Worm (Caenorhabditis elegans): ENCODE results near the gene pax-1.

pax-1 gene

ce11 chrV:8230056-8230455, 5.3 kb downstream of the pax-1 start (continued):
- TF ChIP-seq snpc-1.3 (tag; optimal IDR thresholded peaks at IDR 0.05; ENCODE audit: insufficient read depth) (no peak), dox-1 (GFP tag; IDR thresholded peaks at IDR 0.05) (peak; percentile 62; the same call in 1 of the 2 replicates), lsl-1 (GFP tag; optimal IDR thresholded peaks at IDR 0.05) (peak; percentile 0), snpc-4 (GFP tag; optimal IDR thresholded peaks at IDR 0.05) (peak; percentile 41), snpc-4 (tag; optimal IDR thresholded peaks at IDR 0.05) (peak; percentile 68 to 92 (median 80)), mxl-1 (tag; optimal IDR thresholded peaks at IDR 0.05) (no peak), snpc-1.1 (tag; optimal IDR thresholded peaks at IDR 0.05; ENCODE audit: insufficient read depth) (peak; percentile 53)

- TF ChIP-seq nhr-90 (tag; optimal IDR thresholded peaks at IDR 0.05): peak; percentile 66
- TF ChIP-seq ztf-26 (tag; optimal IDR thresholded peaks at IDR 0.05): no peak
- peak; percentile 58; the same call in 1 of the 2 replicates for TF ChIP-seq ceh-40 (GFP tag; IDR thresholded peaks at IDR 0.05)
- TF ChIP-seq F22D6.2 (tag; optimal IDR thresholded peaks at IDR 0.05): no peak
- no peak; the same call in 1 of the 2 replicates for TF ChIP-seq madf-6 (GFP tag; IDR thresholded peaks at IDR 0.05)
- no peak for TF ChIP-seq ztf-28 (GFP tag; IDR thresholded peaks at IDR 0.05)
- 0 out of 2 replicates have a peak, but pooled peaks have one; percentile 36 for TF ChIP-seq Y56A3A.18 (GFP tag; IDR thresholded peaks at IDR 0.05)
- peak; percentile 38; the same call in 1 of the 2 replicates for TF ChIP-seq rcor-1 (GFP tag; IDR thresholded peaks at IDR 0.05)
- no peak for TF ChIP-seq rec-8 (tag; optimal IDR thresholded peaks at IDR 0.05)
- no peak for TF ChIP-seq mcd-1 (GFP tag; IDR thresholded peaks at IDR 0.05)
- no peak for TF ChIP-seq bed-2 (GFP tag; IDR thresholded peaks at IDR 0.05)
- TF ChIP-seq egl-18 (GFP tag; IDR thresholded peaks at IDR 0.05): 0 out of 2 replicates have a peak, but pooled peaks have one; percentile 14
- peak; percentile 77 for TF ChIP-seq B0261.1 (tag; optimal IDR thresholded peaks at IDR 0.05)
- no peak for TF ChIP-seq tbx-9 (tag; optimal IDR thresholded peaks at IDR 0.05; ENCODE audit: borderline replicate concordance)
- TF ChIP-seq madf-3 (GFP tag; IDR thresholded peaks at IDR 0.05): 0 out of 2 replicates have a peak, but pooled peaks have one; percentile 20
- no peak for TF ChIP-seq egl-44 (GFP tag; IDR thresholded peaks at IDR 0.05)
- TF ChIP-seq F55B11.4 (tag; optimal IDR thresholded peaks at IDR 0.05; ENCODE audit: borderline replicate concordance, insufficient read depth): no peak
- peak; percentile 61 for TF ChIP-seq snpc-4 (GFP tag; optimal IDR thresholded peaks at IDR 0.05)
- peak in 3 of 4 experiments; percentile 73 to 91 (median 76) for TF ChIP-seq snpc-4 (tag; optimal IDR thresholded peaks at IDR 0.05)
- peak; percentile 63 for TF ChIP-seq die-1 (tag; optimal IDR thresholded peaks at IDR 0.05)
- TF ChIP-seq lin-54 (GFP tag; optimal IDR thresholded peaks at IDR 0.05): no peak
- no peak for TF ChIP-seq Y79H2A.3 (GFP tag; conservative IDR thresholded peaks at IDR 0.05)
- TF ChIP-seq him-1 (tag; optimal IDR thresholded peaks at IDR 0.05): peak; percentile 76
- no peak for TF ChIP-seq sea-2 (GFP tag; IDR thresholded peaks at IDR 0.05)
- TF ChIP-seq ceh-100 (GFP tag; IDR thresholded peaks at IDR 0.05): 0 out of 2 replicates have a peak, but pooled peaks have one; percentile 42
- no peak for TF ChIP-seq repo-1 (tag; optimal IDR thresholded peaks at IDR 0.05)
- no peak for TF ChIP-seq let-526 (GFP tag; IDR thresholded peaks at IDR 0.05)
- peak; percentile 14 for TF ChIP-seq snpc-1.1 (tag; optimal IDR thresholded peaks at IDR 0.05; ENCODE audit: insufficient read depth)
- TF ChIP-seq tbp1 (GFP tag; optimal IDR thresholded peaks at IDR 0.05): peak; percentile 87
- TF ChIP-seq ccch-3 (GFP tag; optimal IDR thresholded peaks at IDR 0.05): no peak
- no peak for TF ChIP-seq lsy-27 (tag; optimal IDR thresholded peaks at IDR 0.05; ENCODE audit: borderline replicate concordance, insufficient read depth)
- TF ChIP-seq ztf-3 (GFP tag; optimal IDR thresholded peaks at IDR 0.05): no peak
- TF ChIP-seq nhr-27 (tag; optimal IDR thresholded peaks at IDR 0.05): no peak
- TF ChIP-seq aptf-3 (GFP tag; IDR thresholded peaks at IDR 0.05): no peak
- TF ChIP-seq F37B4.10 (GFP tag; IDR thresholded peaks at IDR 0.05): no peak
- TF ChIP-seq let-607 (tag; optimal IDR thresholded peaks at IDR 0.05): peak in 1 of 2 experiments; percentile 38
- TF ChIP-seq nfyb-1 (GFP tag; IDR thresholded peaks at IDR 0.05): peak; percentile 72; the same call in 1 of the 2 replicates
- TF ChIP-seq ceh-27 (GFP tag; optimal IDR thresholded peaks at IDR 0.05): peak; percentile 38
- TF ChIP-seq pbrm-1 (GFP tag; IDR thresholded peaks at IDR 0.05): peak; percentile 78; the same call in 1 of the 2 replicates
- no peak for TF ChIP-seq F57C9.4 (tag; optimal IDR thresholded peaks at IDR 0.05)
- TF ChIP-seq attf-6 (GFP tag; IDR thresholded peaks at IDR 0.05): 0 out of 2 replicates have a peak, but pooled peaks have one; percentile 29
These were observed 10.6 kb downstream of the pax-1 start for ce11 chrV:8235331-8235730.
